Worm (Caenorhabditis elegans): ENCODE measurements around the gene nsph-3.1.

nsph-3.1 gene

DNA sequence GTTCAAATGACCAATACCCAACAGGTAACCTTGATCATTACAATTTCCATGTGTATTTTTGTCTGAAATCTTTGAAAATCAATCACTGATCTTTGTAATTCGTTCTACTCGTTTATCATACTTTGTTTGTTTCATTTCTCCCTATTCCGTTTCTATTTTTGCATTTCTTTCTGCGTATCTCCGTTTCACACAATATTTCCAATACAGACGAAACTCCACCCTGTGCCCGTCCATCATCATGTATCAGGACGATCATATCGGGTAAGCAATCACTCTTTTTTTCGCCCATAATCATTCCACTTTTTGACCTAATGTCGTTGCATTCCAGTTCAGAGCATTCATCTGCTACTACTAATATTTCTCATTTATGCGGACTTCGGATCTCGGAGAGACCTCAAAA, 39.9 kb upstream of the nsph-3.1 start, which contains the start of gene pyk-2 (continued):
- TF ChIP-seq alr-1 (tag; optimal IDR thresholded peaks at IDR 0.05; ENCODE audit: borderline replicate concordance), result no peak
- peak; percentile 69 for TF ChIP-seq nhr-20 (tag; optimal IDR thresholded peaks at IDR 0.05)

- TF ChIP-seq lin-35 (GFP tag; optimal IDR thresholded peaks at IDR 0.05), result no peak
- no peak for TF ChIP-seq ceh-63 (GFP tag; optimal IDR thresholded peaks at IDR 0.05)
- no peak for TF ChIP-seq nhr-237 (tag; optimal IDR thresholded peaks at IDR 0.05)
- TF ChIP-seq lin-13 (GFP tag; optimal IDR thresholded peaks at IDR 0.05), result no peak
- TF ChIP-seq fkh-8 (tag; optimal IDR thresholded peaks at IDR 0.05), result no peak
- TF ChIP-seq ztf-4 (tag; optimal IDR thresholded peaks at IDR 0.05), result no peak
- no peak for TF ChIP-seq xbp-1 (tag; optimal IDR thresholded peaks at IDR 0.05)
- TF ChIP-seq ceh-88 (GFP tag; IDR thresholded peaks at IDR 0.05), result no peak
- no peak for TF ChIP-seq ceh-8 (GFP tag; optimal IDR thresholded peaks at IDR 0.05)
- TF ChIP-seq mef-2 (tag; optimal IDR thresholded peaks at IDR 0.05), result no peak
- TF ChIP-seq aha-1 (tag; optimal IDR thresholded peaks at IDR 0.05), result no peak
- TF ChIP-seq jun-1 (tag; optimal IDR thresholded peaks at IDR 0.05), result no peak
- no peak for TF ChIP-seq nhr-77 (tag; optimal IDR thresholded peaks at IDR 0.05)
- no peak for TF ChIP-seq zip-4 (GFP tag; optimal IDR thresholded peaks at IDR 0.05)
- TF ChIP-seq lir-3 (tag; optimal IDR thresholded peaks at IDR 0.05; ENCODE audit: poor library complexity), result no peak
Observed at ce11 chrIV:10913081-10913480, 36.5 kb upstream of the nsph-3.1 start, which contains the start of gene ZK593.2. ZK593.2 (plus strand) TSS chrIV:10913381.

- no peak for TF ChIP-seq mab-9 (GFP tag; IDR thresholded peaks at IDR 0.05)
- TF ChIP-seq zag-1 (tag; optimal IDR thresholded peaks at IDR 0.05), result no peak
- TF ChIP-seq lin-13 (GFP tag; optimal IDR thresholded peaks at IDR 0.05), result no peak
- no peak for TF ChIP-seq lin-15B (tag; optimal IDR thresholded peaks at IDR 0.05)
- TF ChIP-seq mep-1 (tag; optimal IDR thresholded peaks at IDR 0.05), result no peak
- no peak for TF ChIP-seq nhr-20 (tag; optimal IDR thresholded peaks at IDR 0.05)
- TF ChIP-seq grh-1 (GFP tag; IDR thresholded peaks at IDR 0.05), result no peak
- TF ChIP-seq nhr-47 (tag; optimal IDR thresholded peaks at IDR 0.05), result no peak
- TF ChIP-seq aha-1 (tag; optimal IDR thresholded peaks at IDR 0.05), result no peak
- TF ChIP-seq lsy-2 (tag; optimal IDR thresholded peaks at IDR 0.05), result no peak
- TF ChIP-seq nhr-84 (tag; optimal IDR thresholded peaks at IDR 0.05), result no peak
- no peak for TF ChIP-seq nhr-237 (tag; optimal IDR thresholded peaks at IDR 0.05)
- TF ChIP-seq egl-27 (tag; optimal IDR thresholded peaks at IDR 0.05), result no peak
- no peak for TF ChIP-seq unc-62 (GFP tag; optimal IDR thresholded peaks at IDR 0.05)
- TF ChIP-seq nhr-90 (tag; optimal IDR thresholded peaks at IDR 0.05; ENCODE audit: poor library complexity), result no peak
- no peak for TF ChIP-seq C34B4.2 (tag; optimal IDR thresholded peaks at IDR 0.05)
Observed at ce11 chrIV:10915388-10915787, 34.2 kb upstream of the nsph-3.1 start, which contains the start of gene ZK593.3. ZK593.3 (plus strand) TSS chrIV:10915688.

ce11 chrIV:10916134-10916533, 33.5 kb upstream of the nsph-3.1 start:
- TF ChIP-seq irx-1 (tag; optimal IDR thresholded peaks at IDR 0.05), result no peak
- peak; percentile 49 for TF ChIP-seq nhr-85 (tag)

DNA sequence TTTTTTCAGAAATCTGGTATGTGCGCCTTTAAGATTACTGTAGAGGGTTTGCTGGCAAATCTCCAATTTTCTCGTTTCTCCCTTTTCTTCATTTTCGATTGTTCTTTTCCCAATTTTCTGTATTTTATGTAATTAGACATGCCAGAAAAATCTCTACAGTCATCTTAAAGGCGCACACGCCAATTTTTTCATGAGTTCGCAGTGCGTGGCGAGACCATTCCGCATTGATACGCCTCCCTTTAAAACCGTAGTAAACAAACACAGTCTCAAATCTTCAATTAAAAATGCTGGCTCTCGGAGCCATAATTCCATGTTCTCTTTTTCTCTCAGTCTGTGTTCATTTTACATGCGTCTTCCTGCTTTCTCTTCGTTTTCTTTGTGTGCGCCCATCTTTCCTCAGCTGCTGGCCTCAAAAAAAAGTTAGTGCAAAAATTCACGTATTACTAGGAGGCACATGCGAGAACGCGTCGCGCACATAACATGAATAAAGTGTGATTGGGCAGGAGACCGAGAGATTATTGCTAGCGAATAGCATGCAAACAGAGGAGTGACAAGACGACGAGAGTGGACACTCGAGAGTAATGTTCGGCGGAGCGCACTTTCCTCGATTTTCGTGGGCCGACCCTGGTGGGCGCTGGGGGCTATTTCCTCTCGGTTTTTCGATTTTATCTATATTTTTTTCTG, 30.6 kb upstream of the nsph-3.1 start:
- TF ChIP-seq ama-1 (optimal IDR thresholded peaks at IDR 0.05), result no peak
- TF ChIP-seq nhr-19 (GFP tag; conservative IDR thresholded peaks at IDR 0.05), result peak; percentile 82
- TF ChIP-seq lin-15B (tag; optimal IDR thresholded peaks at IDR 0.05), result peak; percentile 67
- TF ChIP-seq nhr-85 (tag), result peak; percentile 91
- TF ChIP-seq tbx-2 (tag; optimal IDR thresholded peaks at IDR 0.05), result peak; percentile 87
- peak; percentile 83 for TF ChIP-seq xbp-1 (tag; optimal IDR thresholded peaks at IDR 0.05)
- peak; percentile 74 for TF ChIP-seq lin-13 (GFP tag; optimal IDR thresholded peaks at IDR 0.05)
- peak; percentile 10 for TF ChIP-seq lin-39 (tag; optimal IDR thresholded peaks at IDR 0.05)
- no peak for TF ChIP-seq aly-2 (tag; optimal IDR thresholded peaks at IDR 0.05)
- TF ChIP-seq pag-3 (tag; optimal IDR thresholded peaks at IDR 0.05; ENCODE audit: borderline replicate concordance, insufficient read depth), result peak; percentile 22
- TF ChIP-seq dpl-1 (GFP tag; optimal IDR thresholded peaks at IDR 0.05), result peak; percentile 47 to 64 (median 54)
- peak; percentile 72 to 76 for TF ChIP-seq lin-35 (GFP tag; optimal IDR thresholded peaks at IDR 0.05)
- TF ChIP-seq C04F5.9 (tag; optimal IDR thresholded peaks at IDR 0.05), result no peak
- peak; percentile 19 for TF ChIP-seq blmp-1 (tag; optimal IDR thresholded peaks at IDR 0.05)
- no peak for TF ChIP-seq hlh-17 (GFP tag; optimal IDR thresholded peaks at IDR 0.05; ENCODE audit: borderline replicate concordance)
- peak; percentile 5 for TF ChIP-seq fkh-10 (GFP tag; optimal IDR thresholded peaks at IDR 0.05)
- peak; percentile 9 for TF ChIP-seq pax-3 (tag; optimal IDR thresholded peaks at IDR 0.05)
- TF ChIP-seq nhr-237 (tag; optimal IDR thresholded peaks at IDR 0.05), result peak; percentile 49
- no peak for TF ChIP-seq ceh-63 (GFP tag; optimal IDR thresholded peaks at IDR 0.05)
- TF ChIP-seq isw-1 (GFP tag; IDR thresholded peaks at IDR 0.05), result peak; percentile 62
- peak; percentile 75 for TF ChIP-seq nhr-77 (tag; optimal IDR thresholded peaks at IDR 0.05)
